Worm (Caenorhabditis elegans): ENCODE results near the gene T13F3.4.

The T13F3.4 gene

ce11 chrV:16246579-16246978 lies 19.8 kb downstream of the T13F3.4 start, which contains the start of gene srh-95:
srh-95 (plus strand) TSS chrV:16246879.
- TF ChIP-seq nhr-76 (tag; optimal IDR thresholded peaks at IDR 0.05) = no peak
- TF ChIP-seq nhr-71 (tag; optimal IDR thresholded peaks at IDR 0.05) = no peak
- TF ChIP-seq lin-15B (tag; optimal IDR thresholded peaks at IDR 0.05) = no peak
- TF ChIP-seq nhr-85 (tag) = no peak
- no peak for TF ChIP-seq fkh-8 (tag; optimal IDR thresholded peaks at IDR 0.05)
- TF ChIP-seq ztf-4 (tag; optimal IDR thresholded peaks at IDR 0.05) = no peak
- TF ChIP-seq nhr-90 (tag; optimal IDR thresholded peaks at IDR 0.05; ENCODE audit: poor library complexity) = no peak
- no peak for TF ChIP-seq ztf-11 (tag; optimal IDR thresholded peaks at IDR 0.05)
- TF ChIP-seq lsy-2 (tag; optimal IDR thresholded peaks at IDR 0.05) = no peak
- no peak for TF ChIP-seq unc-98 (GFP tag; IDR thresholded peaks at IDR 0.05)
- no peak for TF ChIP-seq vab-15 (tag; optimal IDR thresholded peaks at IDR 0.05)
- no peak for TF ChIP-seq nhr-11 (tag; optimal IDR thresholded peaks at IDR 0.05)
- no peak for TF ChIP-seq ets-5 (GFP tag; IDR thresholded peaks at IDR 0.05)
- TF ChIP-seq lin-39 (tag; optimal IDR thresholded peaks at IDR 0.05) = no peak
- TF ChIP-seq elt-3 (tag; optimal IDR thresholded peaks at IDR 0.05) = no peak

DNA sequence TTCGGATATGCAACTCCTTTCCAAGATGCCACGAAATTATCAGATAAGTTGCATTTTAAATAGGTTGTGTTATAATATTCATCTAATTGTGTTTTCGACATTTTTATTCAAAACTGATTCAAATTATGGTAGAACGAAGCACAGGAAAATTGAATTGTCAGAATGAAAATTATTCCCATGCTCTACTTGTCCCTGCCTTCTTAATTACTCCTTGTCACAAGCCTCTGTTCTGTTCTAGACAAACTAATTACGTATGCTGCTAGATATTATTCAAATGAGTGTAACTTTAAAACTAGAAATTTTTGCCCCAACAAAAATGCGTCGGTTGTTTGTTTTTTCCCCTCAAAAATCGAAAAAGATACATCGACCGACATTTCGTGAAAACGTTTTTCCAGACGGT lies 22.3 kb downstream of the T13F3.4 start, which contains the start of gene srh-104:
Gene srh-104 (minus strand): TSS at position 101 of the 400 bp plus-strand sequence.
- TF ChIP-seq F16B12.6 (tag; optimal IDR thresholded peaks at IDR 0.05) (no peak), Y116A8C.19 (tag; optimal IDR thresholded peaks at IDR 0.05; ENCODE audit: borderline replicate concordance) (no peak), dpl-1 (GFP tag; optimal IDR thresholded peaks at IDR 0.05) (no peak), fkh-4 (tag; optimal IDR thresholded peaks at IDR 0.05; ENCODE audit: borderline replicate concordance) (no peak), C04F5.9 (tag; optimal IDR thresholded peaks at IDR 0.05) (no peak), nhr-11 (tag; optimal IDR thresholded peaks at IDR 0.05) (no peak), dsc-1 (tag; optimal IDR thresholded peaks at IDR 0.05) (no peak), C16A3.4 (tag; optimal IDR thresholded peaks at IDR 0.05) (no peak), zag-1 (tag; optimal IDR thresholded peaks at IDR 0.05) (no peak), hlh-17 (GFP tag; optimal IDR thresholded peaks at IDR 0.05; ENCODE audit: borderline replicate concordance) (no peak), aha-1 (tag; optimal IDR thresholded peaks at IDR 0.05) (no peak), unc-86 (tag; optimal IDR thresholded peaks at IDR 0.05) (no peak), mep-1 (tag; optimal IDR thresholded peaks at IDR 0.05) (no peak), tlp-1 (tag; optimal IDR thresholded peaks at IDR 0.05) (no peak), lin-15B (tag; optimal IDR thresholded peaks at IDR 0.05) (no peak), nhr-28 (tag; optimal IDR thresholded peaks at IDR 0.05) (no peak)

- TF ChIP-seq sox-4 (tag; optimal IDR thresholded peaks at IDR 0.05) (no peak), ceh-88 (GFP tag; IDR thresholded peaks at IDR 0.05) (no peak), aha-1 (tag; optimal IDR thresholded peaks at IDR 0.05) (no peak), zip-4 (GFP tag; optimal IDR thresholded peaks at IDR 0.05) (no peak), ces-1 (GFP tag; optimal IDR thresholded peaks at IDR 0.05) (no peak), F16B12.6 (tag; optimal IDR thresholded peaks at IDR 0.05) (no peak), egl-27 (tag; optimal IDR thresholded peaks at IDR 0.05) (no peak), blmp-1 (tag; optimal IDR thresholded peaks at IDR 0.05) (no peak), unc-30 (tag; optimal IDR thresholded peaks at IDR 0.05) (no peak), irx-1 (tag; optimal IDR thresholded peaks at IDR 0.05) (no peak), swsn-7 (tag; optimal IDR thresholded peaks at IDR 0.05) (no peak), C16A3.4 (tag; optimal IDR thresholded peaks at IDR 0.05) (no peak), grh-1 (GFP tag; IDR thresholded peaks at IDR 0.05) (no peak), xbp-1 (tag; optimal IDR thresholded peaks at IDR 0.05) (no peak), lin-35 (GFP tag; optimal IDR thresholded peaks at IDR 0.05) (no peak)
These were observed 29.2 kb downstream of the T13F3.4 start, which contains the start of gene F21H7.5 for ce11 chrV:16237223-16237622. F21H7.5 (plus strand) TSS chrV:16237523.
